Fruit fly (Drosophila melanogaster) whole organism, embryonic: ENCODE measurements around the gene brv3.

Experiments used
- Abd-B ChIP-seq: fragments of 200-800 bp; sonication (Bioruptor generic); optimal IDR thresholded peaks from 2 replicates; lab custom pipeline; 2018; ENCODE audit warnings: missing biosample characterization, mild to moderate bottlenecking, missing genetic modification characterization, moderate library complexity
- Awh ChIP-seq: fragments of 200-800 bp; sonication (Bioruptor generic); IDR thresholded peaks from 2 replicates; pipeline ENCODE4, ENCODE4 v1.3.6; 2022; ENCODE audit warnings: missing biosample characterization, missing genetic modification characterization
- BEAF-32 ChIP-seq: fragments of 200-800 bp; sonication (Bioruptor generic); optimal IDR thresholded peaks from 3 replicates; lab custom pipeline; 2017; ENCODE audit warnings: missing biosample characterization, missing genetic modification characterization, mild to moderate bottlenecking, moderate library complexity, missing genetic modification reagents
- CG10267 ChIP-seq: fragments of 200-800 bp; sonication (Bioruptor generic); optimal IDR thresholded peaks from 2 replicates; lab custom pipeline; 2018; ENCODE audit warnings: missing biosample characterization, mild to moderate bottlenecking, missing genetic modification characterization, moderate library complexity
- CG10431 ChIP-seq: fragments of 200-800 bp; sonication (Bioruptor generic); optimal IDR thresholded peaks from 3 replicates; lab custom pipeline; 2018; ENCODE audit warnings: missing biosample characterization, mild to moderate bottlenecking, missing genetic modification characterization
- CG13287 ChIP-seq: fragments of 200-800 bp; sonication (Bioruptor generic); IDR thresholded peaks from 2 replicates; pipeline ENCODE4 v1.3.6; 2022; ENCODE audit warnings: missing biosample characterization, missing genetic modification characterization; ENCODE audit not compliant: partially characterized antibody
- CG15514 ChIP-seq: fragments of 200-800 bp; sonication (Bioruptor generic); optimal IDR thresholded peaks from 3 replicates; lab custom pipeline; 2017; ENCODE audit warnings: missing biosample characterization, missing genetic modification characterization, mild to moderate bottlenecking, moderate library complexity, missing genetic modification reagents
- CG17829 ChIP-seq: fragments of 200-800 bp; optimal IDR thresholded peaks from 2 replicates; lab custom pipeline; 2019; ENCODE audit warnings: missing biosample characterization, mild to moderate bottlenecking, missing genetic modification characterization, moderate library complexity
- CG2116 ChIP-seq: fragments of 200-800 bp; sonication (Bioruptor generic); optimal IDR thresholded peaks from 3 replicates; lab custom pipeline; 2018; ENCODE audit warnings: missing biosample characterization, mild to moderate bottlenecking, missing genetic modification characterization
- CG3407 ChIP-seq: fragments of 200-800 bp; sonication (Bioruptor generic); optimal IDR thresholded peaks from 2 replicates; lab custom pipeline; 2018; ENCODE audit warnings: missing biosample characterization, mild to moderate bottlenecking, missing genetic modification characterization
- CG7556 ChIP-seq: fragments of 200-800 bp; sonication (Bioruptor generic); optimal IDR thresholded peaks from 2 replicates; lab custom pipeline; 2017; ENCODE audit warnings: missing biosample characterization, mild to moderate bottlenecking, missing genetic modification characterization
- D19A ChIP-seq: fragments of 200-800 bp; optimal IDR thresholded peaks from 3 replicates; lab custom pipeline; 2019; ENCODE audit warnings: missing biosample characterization, mild to moderate bottlenecking, missing genetic modification characterization, moderate library complexity
- E2f2 ChIP-seq: fragments of 200-800 bp; sonication (Bioruptor generic); IDR thresholded peaks from 2 replicates; pipeline ENCODE4 v1.3.6; 2022; ENCODE audit warnings: missing biosample characterization, missing genetic modification characterization
- ERR ChIP-seq: fragments of 200-800 bp; sonication (Bioruptor generic); optimal IDR thresholded peaks from 2 replicates; lab custom pipeline; 2016; ENCODE audit warnings: missing biosample characterization, missing genetic modification characterization
- Eip74EF ChIP-seq, 2 experiments: fragments of 200-800 bp in 1 of 2; fragments of >200 bp in 1 of 2; sonication (Bioruptor generic) in 1 of 2; optimal IDR thresholded peaks; 2 replicates each; lab custom pipeline; 2017 to 2019; ENCODE audit warnings: missing biosample characterization in 2 of 2, missing genetic modification characterization in 2 of 2, mild to moderate bottlenecking in 1 of 2, moderate library complexity in 1 of 2
- Ets97D ChIP-seq: fragments of 200-800 bp; sonication (Bioruptor generic); optimal IDR thresholded peaks from 3 replicates; lab custom pipeline; 2016; ENCODE audit warnings: missing biosample characterization, missing genetic modification characterization
- Gsc ChIP-seq: fragments of 200-800 bp; sonication (Bioruptor generic); IDR thresholded peaks from 2 replicates; pipeline ENCODE4 v1.3.6; 2022; ENCODE audit warnings: missing biosample characterization, missing genetic modification characterization
- HLHmδ ChIP-seq: fragments of 200-800 bp; sonication (Bioruptor generic); optimal IDR thresholded peaks from 2 replicates; lab custom pipeline; 2018; ENCODE audit warnings: missing biosample characterization, mild to moderate bottlenecking, missing genetic modification characterization, moderate library complexity
- Lhr ChIP-seq: fragments of 200-800 bp; sonication (Bioruptor generic); optimal IDR thresholded peaks from 3 replicates; lab custom pipeline; 2017; ENCODE audit warnings: mild to moderate bottlenecking, missing biosample characterization, missing genetic modification reagents, missing genetic modification characterization
- MESR4 ChIP-seq: fragments of 200-800 bp; sonication (Bioruptor generic); optimal IDR thresholded peaks from 2 replicates; lab custom pipeline; 2018; ENCODE audit warnings: missing biosample characterization, mild to moderate bottlenecking, missing genetic modification characterization, moderate library complexity
- Med ChIP-seq: fragments of 200-800 bp; sonication (Bioruptor generic); peaks from one replicate; lab custom pipeline; 2016; ENCODE audit warnings: missing biosample characterization, missing genetic modification characterization, mild to moderate bottlenecking, inconsistent platforms, moderate library complexity
- Myb ChIP-seq: fragments of 200-800 bp; sonication (Bioruptor generic); optimal IDR thresholded peaks from 2 replicates; lab custom pipeline; 2016; ENCODE audit warnings: missing biosample characterization, missing genetic modification characterization
- Nf-YB ChIP-seq: fragments of 200-800 bp; sonication (Bioruptor generic); optimal IDR thresholded peaks from 3 replicates; lab custom pipeline; 2019; ENCODE audit warnings: missing biosample characterization, mild to moderate bottlenecking, missing genetic modification characterization, moderate library complexity
- Sin3A ChIP-seq: fragments of >200 bp; optimal IDR thresholded peaks from 2 replicates; lab custom pipeline; 2018
- Xrp1 ChIP-seq: fragments of 200-800 bp; sonication (Bioruptor generic); IDR thresholded peaks from 2 replicates; pipeline ENCODE4 v1.3.6; 2022; ENCODE audit warnings: missing biosample characterization, missing genetic modification characterization
- YL-1 ChIP-seq: fragments of 200-800 bp; sonication (Bioruptor generic); optimal IDR thresholded peaks from 3 replicates; lab custom pipeline; 2017; ENCODE audit warnings: missing biosample characterization, mild to moderate bottlenecking, missing genetic modification characterization
- amos ChIP-seq: fragments of 200-800 bp; sonication (Bioruptor generic); IDR thresholded peaks from 2 replicates; pipeline ENCODE4 v1.3.6; 2022; ENCODE audit warnings: missing biosample characterization, missing genetic modification characterization; ENCODE audit not compliant: partially characterized antibody
- ara ChIP-seq: fragments of 200-800 bp; sonication (Bioruptor generic); IDR thresholded peaks from 2 replicates; pipeline ENCODE4 v1.3.6; 2022; ENCODE audit warnings: missing biosample characterization, missing genetic modification characterization
- ash1 ChIP-seq: fragments of 200-800 bp; sonication (Bioruptor generic); optimal IDR thresholded peaks from 2 replicates; lab custom pipeline; 2018; ENCODE audit warnings: missing biosample characterization, mild to moderate bottlenecking, missing genetic modification characterization
- bbx ChIP-seq: fragments of 200-800 bp; sonication (Bioruptor generic); IDR thresholded peaks from 2 replicates; pipeline ENCODE4 v1.3.6; 2022; ENCODE audit warnings: missing biosample characterization, missing genetic modification characterization; ENCODE audit not compliant: partially characterized antibody
- cg ChIP-seq: fragments of 200-800 bp; sonication (Bioruptor generic); optimal IDR thresholded peaks from 3 replicates; lab custom pipeline; 2019; ENCODE audit warnings: missing biosample characterization, mild to moderate bottlenecking, missing genetic modification characterization, moderate library complexity
- chinmo ChIP-seq: fragments of 200-800 bp; sonication (Bioruptor generic); IDR thresholded peaks from 4 replicates; pipeline ENCODE4 v1.3.6; 2022; ENCODE audit warnings: missing biosample characterization, missing genetic modification characterization; ENCODE audit not compliant: partially characterized antibody
- fd102C ChIP-seq: fragments of 200-800 bp; sonication (Bioruptor generic); optimal IDR thresholded peaks from 2 replicates; lab custom pipeline; 2018; ENCODE audit warnings: missing biosample characterization, mild to moderate bottlenecking, missing genetic modification characterization, moderate library complexity
- fd3F ChIP-seq: fragments of 200-800 bp; sonication (Bioruptor generic); optimal IDR thresholded peaks from 2 replicates; lab custom pipeline; 2018; ENCODE audit warnings: missing biosample characterization, mild to moderate bottlenecking, missing genetic modification characterization, moderate library complexity
- kay ChIP-seq: fragments of 200-800 bp; sonication (Bioruptor generic); optimal IDR thresholded peaks from 2 replicates; lab custom pipeline; 2016; ENCODE audit warnings: missing biosample characterization, missing genetic modification characterization
- lbe ChIP-seq: fragments of 200-800 bp; sonication (Bioruptor generic); optimal IDR thresholded peaks from 2 replicates; lab custom pipeline; 2016; ENCODE audit warnings: missing biosample characterization, mild to moderate bottlenecking, missing genetic modification characterization
- nmo ChIP-seq: fragments of 200-800 bp; sonication (Bioruptor generic); optimal IDR thresholded peaks from 2 replicates; lab custom pipeline; 2018; ENCODE audit warnings: missing biosample characterization, mild to moderate bottlenecking, missing genetic modification characterization, moderate library complexity
- psq ChIP-seq: fragments of 200-800 bp; sonication (Bioruptor generic); optimal IDR thresholded peaks from 2 replicates; lab custom pipeline; 2017; ENCODE audit warnings: missing biosample characterization, missing genetic modification characterization
- pzg ChIP-seq: fragments of 200-800 bp; sonication (Bioruptor generic); optimal IDR thresholded peaks from 3 replicates; lab custom pipeline; 2018; ENCODE audit warnings: missing biosample characterization, mild to moderate bottlenecking, missing genetic modification characterization, moderate library complexity
- run ChIP-seq: fragments of 200-800 bp; sonication (Bioruptor generic); optimal IDR thresholded peaks from 3 replicates; lab custom pipeline; 2018; ENCODE audit warnings: missing biosample characterization, mild to moderate bottlenecking, missing genetic modification characterization
- sens ChIP-seq: fragments of 200-800 bp; sonication (Bioruptor generic); peaks from one replicate; lab custom pipeline; 2016; ENCODE audit warnings: missing biosample characterization, missing genetic modification characterization
- sqz ChIP-seq: fragments of 200-800 bp; sonication (Bioruptor generic); optimal IDR thresholded peaks from 3 replicates; lab custom pipeline; 2018; ENCODE audit warnings: missing biosample characterization, mild to moderate bottlenecking, missing genetic modification characterization
- stwl ChIP-seq: fragments of 200-800 bp; sonication (Bioruptor generic); optimal IDR thresholded peaks from 3 replicates; lab custom pipeline; 2018; ENCODE audit warnings: missing biosample characterization, mild to moderate bottlenecking, missing genetic modification characterization, moderate library complexity
- tio ChIP-seq: fragments of 200-800 bp; sonication (Bioruptor generic); optimal IDR thresholded peaks from 2 replicates; lab custom pipeline; 2017; ENCODE audit warnings: missing biosample characterization, missing genetic modification characterization, inconsistent platforms
- tll ChIP-seq, 2 experiments: fragments of 200-800 bp in 1 of 2; fragments of >200 bp in 1 of 2; sonication (Bioruptor generic) in 1 of 2; optimal IDR thresholded peaks; 2 replicates each; lab custom pipeline; 2017 to 2019; ENCODE audit warnings: missing biosample characterization in 2 of 2, missing genetic modification characterization in 2 of 2, mild to moderate bottlenecking in 1 of 2, moderate library complexity in 1 of 2
- trem ChIP-seq: fragments of 200-800 bp; optimal IDR thresholded peaks from 3 replicates; lab custom pipeline; 2019; ENCODE audit warnings: missing biosample characterization, mild to moderate bottlenecking, missing genetic modification characterization, moderate library complexity
- vnd ChIP-seq: fragments of 200-800 bp; sonication (Bioruptor generic); IDR thresholded peaks from 3 replicates; pipeline ENCODE4 v1.3.6; 2022; ENCODE audit warnings: missing biosample characterization, missing genetic modification characterization; ENCODE audit not compliant: partially characterized antibody

The brv3 gene

DNA sequence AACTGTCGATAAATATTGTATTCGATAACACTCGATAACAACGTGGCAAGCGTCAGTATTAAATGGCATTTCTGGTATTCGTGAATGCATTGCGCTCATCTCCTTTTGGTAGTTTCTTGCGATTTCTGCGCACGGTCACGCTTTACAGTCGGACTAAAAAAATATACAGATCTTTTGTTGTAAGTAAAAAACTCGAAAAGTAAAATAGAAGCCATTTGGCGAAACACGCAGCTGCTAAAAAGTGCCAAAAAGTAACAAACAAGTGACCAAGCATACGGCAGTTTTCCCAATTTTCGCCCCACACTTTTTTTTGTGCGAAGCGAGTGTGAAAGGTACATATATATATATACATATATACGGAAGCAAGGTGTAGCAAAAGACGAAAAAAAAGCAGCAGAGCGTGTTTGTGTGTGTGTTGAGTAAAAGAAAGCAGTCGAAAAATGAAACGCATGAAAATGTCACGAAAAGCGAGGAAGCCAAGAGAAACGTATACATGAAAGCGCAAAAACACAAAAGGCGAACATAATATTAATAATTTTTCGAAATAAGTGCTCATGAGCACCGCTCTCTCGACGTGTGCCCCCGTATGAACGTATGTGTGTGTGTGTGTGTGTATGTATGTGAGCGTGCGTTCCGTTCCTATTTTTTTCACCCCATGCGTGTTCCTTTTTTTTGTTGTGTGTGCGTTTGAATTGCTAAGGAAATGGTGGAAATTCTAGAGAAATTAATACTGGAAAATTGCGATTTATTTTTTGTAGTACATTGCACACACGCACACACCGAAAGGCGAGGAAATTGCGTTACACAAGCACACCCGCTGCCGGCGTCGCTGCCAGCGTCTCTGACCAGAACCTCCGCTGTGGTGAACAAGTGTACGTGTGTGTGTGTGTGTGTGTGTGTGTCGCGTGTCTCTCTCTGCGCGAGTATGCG is 9.7 kb upstream of the brv3 start, which contains the start of gene sgg (continued):
- peak; percentile 94 for TF ChIP-seq cg (GFP tag; lab: Kevin White, UChicago)
- no peak for TF ChIP-seq fd3F (GFP tag; lab: Kevin White, UChicago)
- TF ChIP-seq lbe (GFP tag; lab: Kevin White, UChicago): peak; percentile 2
- peak in 1 of 2 experiments; percentile 90 for TF ChIP-seq Eip74EF (GFP tag; optimal IDR thresholded peaks at IDR 0.05; lab: Kevin White, UChicago)
- TF ChIP-seq ara (GFP tag; lab: Robert Waterston, UW): peak; percentile 20; the same call in 1 of the 2 replicates
- 0 out of 2 replicates have a peak, but pooled peaks have one; percentile 10 for TF ChIP-seq E2f2 (GFP tag; lab: Robert Waterston, UW)
- no peak for TF ChIP-seq Gsc
- no peak; the same call in 1 of the 2 replicates for TF ChIP-seq amos (GFP tag; lab: Robert Waterston, UW)
- TF ChIP-seq Med (GFP tag; lab: Kevin White, UChicago): peak; percentile 77
- peak; percentile 6 for TF ChIP-seq CG17829 (tag; lab: Kevin White, UChicago)
- no peak for TF ChIP-seq Awh (GFP tag; lab: Robert Waterston, UW)
- peak; percentile 12 for TF ChIP-seq Sin3A
- TF ChIP-seq YL-1 (GFP tag; lab: Kevin White, UChicago): peak; percentile 65
- TF ChIP-seq CG10431 (GFP tag; lab: Kevin White, UChicago): no peak
- peak; percentile 2 for TF ChIP-seq Ets97D
- peak; percentile 60 for TF ChIP-seq CG15514 (GFP tag; lab: Kevin White, UChicago)
- peak; percentile 31 for TF ChIP-seq psq
- TF ChIP-seq ash1: no peak
- TF ChIP-seq nmo (GFP tag; lab: Kevin White, UChicago): peak; percentile 33
- peak; percentile 21 for TF ChIP-seq trem (tag; lab: Kevin White, UChicago)
- TF ChIP-seq Lhr: peak; percentile 53
- no peak for TF ChIP-seq tll (GFP tag; optimal IDR thresholded peaks at IDR 0.05; lab: Kevin White, UChicago)
- TF ChIP-seq stwl (tag; lab: Kevin White, UChicago): peak; percentile 71
- TF ChIP-seq tio (GFP tag; lab: Kevin White, UChicago): no peak
- peak; percentile 37 for TF ChIP-seq CG10267 (tag; lab: Kevin White, UChicago)
- TF ChIP-seq CG2116 (GFP tag; lab: Kevin White, UChicago): peak; percentile 47
- no peak for TF ChIP-seq kay (GFP tag; lab: Kevin White, UChicago)
- peak; percentile 85 for TF ChIP-seq pzg
- no peak for TF ChIP-seq fd102C
- 0 out of 4 replicates have a peak, but pooled peaks have one; percentile 53 for TF ChIP-seq chinmo
- TF ChIP-seq run (tag; lab: Kevin White, UChicago): no peak
- TF ChIP-seq MESR4: peak; percentile 73
- peak; percentile 56 for TF ChIP-seq BEAF-32
- no peak for TF ChIP-seq vnd
- peak; percentile 77 for TF ChIP-seq sqz
- peak; percentile 22; the same call in 1 of the 2 replicates for TF ChIP-seq bbx (GFP tag; lab: Robert Waterston, UW)
- TF ChIP-seq Xrp1 (GFP tag; lab: Robert Waterston, UW): no peak
- TF ChIP-seq Nf-YB (GFP tag; lab: Kevin White, UChicago): no peak
- TF ChIP-seq CG3407: no peak
- peak; percentile 49 for TF ChIP-seq CG13287 (GFP tag; lab: Robert Waterston, UW)
- peak; percentile 93 for TF ChIP-seq Myb (GFP tag; lab: Kevin White, UChicago)
- peak; percentile 9 for TF ChIP-seq HLHmδ (GFP tag; lab: Kevin White, UChicago)
- no peak for TF ChIP-seq ERR (GFP tag; lab: Kevin White, UChicago)
- TF ChIP-seq Abd-B (GFP tag; lab: Kevin White, UChicago): no peak
- TF ChIP-seq D19A (tag; lab: Kevin White, UChicago): no peak
- peak; percentile 40 for TF ChIP-seq sens (GFP tag; lab: Kevin White, UChicago)
- no peak for TF ChIP-seq CG7556
